Worm (Caenorhabditis elegans): ENCODE data around the gene Y49F6B.12.

ce11 chrII:3458209-3458608 is 14.0 kb downstream of the Y49F6B.12 start, which contains the start of the genes C16C8.26 and C16C8.19:
- TF ChIP-seq him-1 (tag; optimal IDR thresholded peaks at IDR 0.05) = no peak
- no peak for TF ChIP-seq W03F9.2 (tag; optimal IDR thresholded peaks at IDR 0.05)
